Worm (Caenorhabditis elegans): ENCODE measurements around the gene F08F1.4.
"Not testable (repeated sequence)": the region's sequence is repeated elsewhere in the genome, so short reads cannot be mapped to it uniquely, and the experiment has no call there.

F08F1.4 gene

DNA sequence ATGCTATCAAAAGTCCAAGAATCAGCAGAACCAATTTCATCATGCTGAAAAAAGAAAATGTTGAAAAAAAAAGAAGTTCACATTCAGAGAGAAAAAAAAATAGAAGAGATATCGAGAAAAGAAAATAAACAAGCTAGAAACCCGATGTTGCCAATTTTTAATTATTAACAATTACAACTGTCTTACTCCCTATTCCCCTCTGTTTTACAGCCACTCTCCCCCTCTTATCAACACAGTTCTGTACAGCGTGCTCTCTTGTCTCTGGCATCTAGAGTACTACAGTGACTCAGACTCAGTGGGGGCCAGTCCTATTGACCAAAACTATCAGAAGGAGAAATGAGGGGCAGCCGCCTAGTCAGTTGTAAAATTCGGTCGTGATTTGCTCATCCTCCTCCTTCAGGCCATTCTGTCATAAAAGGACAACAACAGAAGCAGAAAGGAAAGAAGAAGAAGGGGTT is 20.7 kb upstream of the F08F1.4 start, which contains the start of gene wrk-1:
Gene wrk-1, minus strand, starts transcription at position 51 of the 458 bp plus-strand sequence.
- no peak for TF ChIP-seq cog-1 (tag; optimal IDR thresholded peaks at IDR 0.05)
- TF ChIP-seq flt-1 (GFP tag; IDR thresholded peaks at IDR 0.05), result no peak
- no peak for TF ChIP-seq ref-1 (GFP tag; conservative IDR thresholded peaks at IDR 0.05)
- TF ChIP-seq ztf-23 (GFP tag; IDR thresholded peaks at IDR 0.05), result no peak
- TF ChIP-seq med-1 (GFP tag; optimal IDR thresholded peaks at IDR 0.05; ENCODE audit: insufficient read depth), result no peak
- TF ChIP-seq tab-1 (GFP tag; IDR thresholded peaks at IDR 0.05), result no peak
- no peak for TF ChIP-seq ztf-29 (GFP tag; IDR thresholded peaks at IDR 0.05)
- TF ChIP-seq T22C8.4 (GFP tag; IDR thresholded peaks at IDR 0.05), result no peak
- TF ChIP-seq klf-2 (GFP tag; conservative IDR thresholded peaks at IDR 0.05), result no peak

DNA sequence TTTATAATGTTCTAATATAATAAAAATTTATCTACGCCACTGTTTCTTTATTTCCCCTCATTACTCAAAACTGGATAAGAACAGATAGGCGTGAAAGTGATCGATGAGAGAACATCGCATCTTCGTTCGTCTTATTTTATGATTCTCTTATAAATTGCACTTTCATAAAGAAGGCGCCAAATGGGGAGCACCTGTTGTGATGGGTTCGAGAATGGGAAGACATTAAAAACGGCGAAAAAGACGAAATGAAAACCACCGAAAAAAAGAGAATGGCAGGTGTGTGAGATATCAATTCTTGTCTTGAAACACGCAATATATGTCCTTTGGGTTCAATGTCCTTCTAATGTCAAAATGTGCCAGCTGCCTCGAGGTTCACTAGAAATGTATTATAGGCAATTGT is 19.0 kb upstream of the F08F1.4 start:
- TF ChIP-seq T22C8.4 (GFP tag; IDR thresholded peaks at IDR 0.05) (no peak), klf-2 (GFP tag; conservative IDR thresholded peaks at IDR 0.05) (no peak), tab-1 (GFP tag; IDR thresholded peaks at IDR 0.05) (no peak), ztf-23 (GFP tag; IDR thresholded peaks at IDR 0.05) (no peak), med-1 (GFP tag; optimal IDR thresholded peaks at IDR 0.05; ENCODE audit: insufficient read depth) (no peak), cog-1 (tag; optimal IDR thresholded peaks at IDR 0.05) (no peak), ref-1 (GFP tag; conservative IDR thresholded peaks at IDR 0.05) (no peak), ztf-29 (GFP tag; IDR thresholded peaks at IDR 0.05) (no peak)

DNA sequence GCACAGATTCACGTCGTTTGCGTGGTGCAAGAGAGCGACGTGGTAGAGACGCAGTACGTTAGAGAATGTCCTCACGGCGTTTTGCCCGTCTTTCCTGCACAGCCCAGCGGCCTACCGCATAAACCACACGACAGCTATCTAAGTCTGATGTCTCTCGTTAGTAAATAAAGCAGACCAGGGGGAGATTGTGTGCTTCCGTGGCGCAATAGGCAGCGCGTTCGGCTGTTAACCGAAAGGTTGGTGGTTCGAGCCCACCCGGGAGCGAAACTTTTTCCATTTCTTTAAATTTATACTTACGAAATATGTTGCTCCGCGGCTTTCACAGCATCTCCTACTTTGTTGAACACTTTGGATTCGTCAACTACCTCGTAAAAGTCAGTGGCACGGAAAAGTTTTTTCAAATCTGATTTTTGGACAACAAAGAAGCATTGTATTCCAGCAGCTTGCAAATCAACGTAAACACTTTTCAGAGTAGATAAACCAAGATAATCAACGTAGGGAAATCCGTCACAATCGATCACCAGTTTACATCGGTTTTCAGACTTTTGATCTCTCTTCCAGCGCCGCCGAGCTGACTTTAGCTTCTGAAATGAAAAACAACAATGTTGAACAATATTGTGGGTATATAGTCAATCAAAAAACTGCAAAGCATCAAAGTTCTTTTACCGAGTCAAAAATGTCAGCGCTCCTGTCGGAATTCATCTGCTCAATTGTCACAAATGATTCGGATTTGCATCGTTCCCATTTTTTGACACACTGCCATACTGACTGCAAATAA is 8.7 kb upstream of the F08F1.4 start:
- peak; percentile 99 for TF ChIP-seq tab-1 (GFP tag; IDR thresholded peaks at IDR 0.05)
- TF ChIP-seq ztf-29 (GFP tag; IDR thresholded peaks at IDR 0.05), result peak; percentile 99
- TF ChIP-seq flt-1 (GFP tag; IDR thresholded peaks at IDR 0.05), result peak; percentile 98
- peak; percentile 95 for TF ChIP-seq klf-2 (GFP tag; conservative IDR thresholded peaks at IDR 0.05)
- peak; percentile 96 for TF ChIP-seq T22C8.4 (GFP tag; IDR thresholded peaks at IDR 0.05)
- TF ChIP-seq ref-1 (GFP tag; conservative IDR thresholded peaks at IDR 0.05), result peak; percentile 98
- peak; percentile 98 for TF ChIP-seq ztf-23 (GFP tag; IDR thresholded peaks at IDR 0.05)
- TF ChIP-seq cog-1 (tag; optimal IDR thresholded peaks at IDR 0.05), result peak; percentile 97
- TF ChIP-seq med-1 (GFP tag; optimal IDR thresholded peaks at IDR 0.05; ENCODE audit: insufficient read depth), result peak; percentile 82

DNA sequence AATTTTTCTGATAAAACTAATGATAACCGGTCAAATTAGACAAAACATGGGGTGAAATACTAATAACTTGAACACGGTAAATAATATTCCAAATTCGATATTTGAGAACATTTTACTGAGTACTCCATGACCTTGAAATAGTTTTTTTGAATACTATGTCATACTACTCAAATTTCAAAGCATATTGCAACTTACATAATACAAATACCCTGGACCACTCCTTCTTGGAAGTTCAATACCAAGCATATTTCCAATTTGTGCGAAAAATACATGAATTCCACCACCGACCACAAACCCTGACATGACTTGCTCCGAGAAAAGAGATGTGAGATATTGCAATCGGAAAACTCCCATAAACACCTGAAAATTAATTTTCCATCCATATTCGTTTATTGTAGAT is 6.4 kb upstream of the F08F1.4 start:
- TF ChIP-seq T22C8.4 (GFP tag; IDR thresholded peaks at IDR 0.05), result no peak
- TF ChIP-seq klf-2 (GFP tag; conservative IDR thresholded peaks at IDR 0.05), result no peak
- no peak for TF ChIP-seq cog-1 (tag; optimal IDR thresholded peaks at IDR 0.05)
- TF ChIP-seq ztf-23 (GFP tag; IDR thresholded peaks at IDR 0.05), result no peak
- no peak for TF ChIP-seq ref-1 (GFP tag; conservative IDR thresholded peaks at IDR 0.05)
- no peak for TF ChIP-seq flt-1 (GFP tag; IDR thresholded peaks at IDR 0.05)
- TF ChIP-seq tab-1 (GFP tag; IDR thresholded peaks at IDR 0.05), result no peak
- no peak for TF ChIP-seq med-1 (GFP tag; optimal IDR thresholded peaks at IDR 0.05; ENCODE audit: insufficient read depth)
- TF ChIP-seq ztf-29 (GFP tag; IDR thresholded peaks at IDR 0.05), result no peak

DNA sequence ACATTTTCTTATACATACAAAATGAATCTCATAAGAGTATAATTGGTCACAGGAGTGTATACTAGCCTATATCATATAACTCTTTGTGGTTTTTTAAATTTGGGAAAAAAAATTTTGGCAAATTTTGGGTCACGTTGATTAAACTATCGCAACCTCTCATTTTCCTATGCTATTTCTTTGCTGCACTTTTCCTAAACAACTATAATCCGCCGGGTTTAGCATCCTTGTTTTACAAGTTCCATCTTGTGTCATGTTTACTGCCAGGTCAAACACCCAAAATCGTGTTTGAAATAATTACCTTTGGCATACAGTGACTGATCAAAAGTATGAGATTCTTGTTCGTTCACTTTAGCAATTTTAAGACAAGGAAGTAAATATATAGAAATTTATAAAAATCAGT is 5.0 kb upstream of the F08F1.4 start, which contains the start of gene sulp-3:
Gene sulp-3, minus strand, starts transcription at position 101 of the 400 bp plus-strand sequence.
- TF ChIP-seq ztf-23 (GFP tag; IDR thresholded peaks at IDR 0.05) (no peak), med-1 (GFP tag; optimal IDR thresholded peaks at IDR 0.05; ENCODE audit: insufficient read depth) (no peak), ztf-29 (GFP tag; IDR thresholded peaks at IDR 0.05) (no peak), ref-1 (GFP tag; conservative IDR thresholded peaks at IDR 0.05) (no peak), tab-1 (GFP tag; IDR thresholded peaks at IDR 0.05) (no peak), T22C8.4 (GFP tag; IDR thresholded peaks at IDR 0.05) (no peak), klf-2 (GFP tag; conservative IDR thresholded peaks at IDR 0.05) (no peak), flt-1 (GFP tag; IDR thresholded peaks at IDR 0.05) (no peak), cog-1 (tag; optimal IDR thresholded peaks at IDR 0.05) (no peak)

DNA sequence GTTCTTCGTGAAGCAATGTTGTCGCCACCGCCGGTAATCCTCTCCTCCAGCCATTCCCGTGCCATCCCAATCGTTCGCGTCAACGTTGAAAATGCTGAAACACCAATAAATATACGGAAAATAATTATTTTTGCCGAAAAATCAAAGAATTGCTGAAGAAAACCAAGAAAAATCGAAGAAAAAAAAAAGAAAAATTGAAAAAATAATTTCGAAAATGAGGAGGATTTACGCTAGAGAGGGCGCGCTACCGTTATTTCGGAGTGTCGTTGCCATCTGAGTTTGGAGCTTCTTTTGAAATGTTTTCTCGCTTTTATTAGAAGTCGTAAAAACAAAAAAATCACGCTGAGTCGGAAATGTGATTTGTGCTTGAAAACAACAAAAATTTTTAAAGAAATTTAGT is 2.5 kb upstream of the F08F1.4 start, which contains the start of gene F08F1.9:
Gene F08F1.9, minus strand, starts transcription at position 101 of the 400 bp plus-strand sequence.
- not testable (repeated sequence) for TF ChIP-seq klf-2 (GFP tag; conservative IDR thresholded peaks at IDR 0.05); ztf-23 (GFP tag; IDR thresholded peaks at IDR 0.05); ref-1 (GFP tag; conservative IDR thresholded peaks at IDR 0.05)

DNA sequence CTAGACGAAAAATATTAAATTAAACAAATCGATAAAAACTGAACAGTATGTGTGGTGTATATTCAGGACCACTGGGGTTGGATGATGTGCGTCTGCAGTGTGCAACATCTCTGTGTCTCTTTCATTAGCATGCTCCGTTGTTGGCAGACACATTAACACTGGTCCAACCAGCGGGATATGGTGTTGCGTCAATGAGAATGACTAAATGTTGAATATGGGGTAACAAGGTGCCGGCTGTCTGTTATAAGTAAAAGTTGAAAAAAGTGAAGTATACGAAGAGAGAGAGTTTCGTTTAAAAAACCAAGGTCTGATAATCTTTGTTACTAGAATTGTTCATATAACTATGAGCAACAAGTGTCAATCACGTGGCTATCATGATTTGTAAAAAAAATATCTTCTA is 3.6 kb downstream of the F08F1.4 start, which contains the start of gene ced-8:
Gene ced-8, minus strand, starts transcription at position 101 of the 400 bp plus-strand sequence.
- TF ChIP-seq ref-1 (GFP tag; conservative IDR thresholded peaks at IDR 0.05), result no peak

DNA sequence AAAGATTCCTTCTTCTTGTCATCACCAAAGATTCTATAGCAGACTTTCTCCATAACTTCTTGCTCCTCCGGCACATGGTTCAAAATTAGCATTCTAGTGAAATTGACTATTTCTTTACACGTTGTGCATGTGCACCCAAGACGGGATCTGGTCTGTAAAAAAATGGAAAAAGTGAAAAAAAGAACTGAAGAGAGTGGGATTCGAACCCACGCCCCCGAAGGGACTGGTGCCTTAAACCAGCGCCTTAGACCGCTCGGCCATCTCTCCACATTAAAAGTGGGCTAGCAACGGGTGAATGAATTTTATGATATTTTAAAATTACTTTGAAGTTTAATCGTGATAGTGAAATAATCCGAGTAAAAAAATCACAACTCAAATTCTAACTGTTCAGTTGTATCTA is 4.5 kb downstream of the F08F1.4 start:
- no peak for TF ChIP-seq med-1 (GFP tag; optimal IDR thresholded peaks at IDR 0.05; ENCODE audit: insufficient read depth)
- TF ChIP-seq ztf-29 (GFP tag; IDR thresholded peaks at IDR 0.05), result no peak
- no peak for TF ChIP-seq tab-1 (GFP tag; IDR thresholded peaks at IDR 0.05)
- no peak for TF ChIP-seq ztf-23 (GFP tag; IDR thresholded peaks at IDR 0.05)
- no peak for TF ChIP-seq cog-1 (tag; optimal IDR thresholded peaks at IDR 0.05)
- TF ChIP-seq flt-1 (GFP tag; IDR thresholded peaks at IDR 0.05), result no peak
- TF ChIP-seq ref-1 (GFP tag; conservative IDR thresholded peaks at IDR 0.05), result no peak
- no peak for TF ChIP-seq klf-2 (GFP tag; conservative IDR thresholded peaks at IDR 0.05)
- no peak for TF ChIP-seq T22C8.4 (GFP tag; IDR thresholded peaks at IDR 0.05)

DNA sequence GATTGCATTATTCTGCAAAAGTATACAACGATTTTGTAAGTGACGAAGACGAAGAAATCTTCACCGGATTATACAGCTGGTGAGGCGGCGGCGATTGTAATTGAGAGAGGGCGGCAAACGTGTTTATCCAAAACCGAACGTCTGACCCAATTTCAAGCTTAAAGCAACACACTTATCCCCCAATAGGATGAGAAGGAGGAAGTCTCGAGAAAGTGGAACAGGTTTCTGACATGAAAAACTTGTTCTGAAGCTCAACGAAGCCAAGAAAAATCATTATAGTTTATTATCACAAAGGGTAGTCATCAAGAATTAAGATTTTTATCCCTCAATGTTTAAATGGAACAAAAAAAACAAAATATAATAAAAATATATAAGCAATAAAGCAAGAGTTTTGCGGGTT is 5.2 kb downstream of the F08F1.4 start, which contains the start of gene spp-13:
Gene spp-13, minus strand, starts transcription at position 143 of the 400 bp plus-strand sequence.
- TF ChIP-seq klf-2 (GFP tag; conservative IDR thresholded peaks at IDR 0.05), result no peak
- TF ChIP-seq ztf-23 (GFP tag; IDR thresholded peaks at IDR 0.05), result no peak
- TF ChIP-seq ztf-29 (GFP tag; IDR thresholded peaks at IDR 0.05), result no peak

DNA sequence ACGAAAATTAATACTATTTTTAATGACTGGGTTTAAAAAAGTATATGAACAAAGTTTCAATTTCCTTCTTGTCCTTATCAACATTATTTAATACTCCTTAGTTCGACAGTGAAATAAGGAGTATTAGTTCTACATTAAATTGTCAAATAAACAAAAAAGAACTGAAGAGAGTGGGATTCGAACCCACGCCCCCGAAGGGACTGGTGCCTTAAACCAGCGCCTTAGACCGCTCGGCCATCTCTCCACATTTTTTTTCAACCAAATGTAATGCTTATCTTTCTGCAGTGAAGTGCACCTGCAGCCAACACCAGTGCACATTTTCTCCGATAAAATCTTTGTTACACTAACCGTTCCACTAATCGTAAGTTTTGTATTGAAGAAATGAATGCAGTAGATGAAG is 6.0 kb downstream of the F08F1.4 start:
- TF ChIP-seq T22C8.4 (GFP tag; IDR thresholded peaks at IDR 0.05) (no peak), flt-1 (GFP tag; IDR thresholded peaks at IDR 0.05) (no peak), ztf-29 (GFP tag; IDR thresholded peaks at IDR 0.05) (no peak), klf-2 (GFP tag; conservative IDR thresholded peaks at IDR 0.05) (no peak), tab-1 (GFP tag; IDR thresholded peaks at IDR 0.05) (no peak), med-1 (GFP tag; optimal IDR thresholded peaks at IDR 0.05; ENCODE audit: insufficient read depth) (no peak), ztf-23 (GFP tag; IDR thresholded peaks at IDR 0.05) (no peak), cog-1 (tag; optimal IDR thresholded peaks at IDR 0.05) (no peak), ref-1 (GFP tag; conservative IDR thresholded peaks at IDR 0.05) (no peak)
